Fruit fly (Drosophila melanogaster): Measurements from ENCODE around the gene ouib.
A peak's percentile ranks its signal among the peaks of the same experiment; 100 is the strongest.

The ouib gene

dm6 chr3R:8686446-8686845, 38.8 kb upstream of the ouib start:
- TF ChIP-seq rn (GFP tag; IDR thresholded peaks at IDR 0.05) (no peak), CG10348 (GFP tag; IDR thresholded peaks at IDR 0.05) (no peak), CG9948 (tag; optimal IDR thresholded peaks at IDR 0.05) (no peak), gl (tag; optimal IDR thresholded peaks at IDR 0.05) (no peak), Ets98B (GFP tag; IDR thresholded peaks at IDR 0.05) (no peak), Pif1A (GFP tag; optimal IDR thresholded peaks at IDR 0.05) (no peak), CG34367 (tag; optimal IDR thresholded peaks at IDR 0.05) (no peak), CG8159 (tag; optimal IDR thresholded peaks at IDR 0.05) (no peak), CG4496 (GFP tag; IDR thresholded peaks at IDR 0.05) (no peak), EcR (GFP tag; optimal IDR thresholded peaks at IDR 0.05) (no peak), Snoo (tag; optimal IDR thresholded peaks at IDR 0.05) (no peak)

- TF ChIP-seq Pif1B (GFP tag; optimal IDR thresholded peaks at IDR 0.05), result peak; percentile 87
- TF ChIP-seq Ets98B (GFP tag; IDR thresholded peaks at IDR 0.05), result peak; percentile 96
- TF ChIP-seq CG8301 (tag; optimal IDR thresholded peaks at IDR 0.05), result no peak
- peak; percentile 94 for TF ChIP-seq fd96Ca (GFP tag; IDR thresholded peaks at IDR 0.05)
- TF ChIP-seq D1 (tag; optimal IDR thresholded peaks at IDR 0.05), result no peak
- TF ChIP-seq rn (GFP tag; IDR thresholded peaks at IDR 0.05), result peak; percentile 84
- TF ChIP-seq EcR (GFP tag; optimal IDR thresholded peaks at IDR 0.05), result no peak
- TF ChIP-seq CG14655 (GFP tag; optimal IDR thresholded peaks at IDR 0.05), result peak; percentile 83
- no peak for TF ChIP-seq Snoo (tag; optimal IDR thresholded peaks at IDR 0.05)
- peak; percentile 99 for TF ChIP-seq CG12605 (GFP tag; IDR thresholded peaks at IDR 0.05)
- TF ChIP-seq CG34367 (tag; optimal IDR thresholded peaks at IDR 0.05), result peak; percentile 84
- TF ChIP-seq CG4496 (GFP tag; IDR thresholded peaks at IDR 0.05), result peak; percentile 99; the same call in 2 of the 3 replicates
- TF ChIP-seq CG17806 (tag; optimal IDR thresholded peaks at IDR 0.05), result no peak
- TF ChIP-seq CG32121 (GFP tag; IDR thresholded peaks at IDR 0.05), result peak; percentile 94; the same call in 1 of the 2 replicates
- peak; percentile 86 for TF ChIP-seq CG13204 (GFP tag; optimal IDR thresholded peaks at IDR 0.05)
- peak; percentile 79 for TF ChIP-seq CG15710 (tag; optimal IDR thresholded peaks at IDR 0.05)
- TF ChIP-seq Pif1A (GFP tag; optimal IDR thresholded peaks at IDR 0.05), result peak; percentile 92
- no peak for TF ChIP-seq CG9948 (tag; optimal IDR thresholded peaks at IDR 0.05)
- TF ChIP-seq CG10348 (GFP tag; IDR thresholded peaks at IDR 0.05), result no peak
- peak; percentile 85 for TF ChIP-seq CG8159 (tag; optimal IDR thresholded peaks at IDR 0.05)
- TF ChIP-seq gl (tag; optimal IDR thresholded peaks at IDR 0.05), result peak; percentile 94
Measured at dm6 chr3R:8694110-8694826, 31.0 kb upstream of the ouib start.

- TF ChIP-seq CG8159 (tag; optimal IDR thresholded peaks at IDR 0.05), result no peak
- no peak for TF ChIP-seq CG10348 (GFP tag; IDR thresholded peaks at IDR 0.05)
- no peak for TF ChIP-seq CG14655 (GFP tag; optimal IDR thresholded peaks at IDR 0.05)
- no peak for TF ChIP-seq fd96Ca (GFP tag; IDR thresholded peaks at IDR 0.05)
- no peak; the same call in 1 of the 2 replicates for TF ChIP-seq CG12605 (GFP tag; IDR thresholded peaks at IDR 0.05)
- TF ChIP-seq CG15710 (tag; optimal IDR thresholded peaks at IDR 0.05), result no peak
- TF ChIP-seq D1 (tag; optimal IDR thresholded peaks at IDR 0.05), result no peak
- no peak for TF ChIP-seq CG9948 (tag; optimal IDR thresholded peaks at IDR 0.05)
- TF ChIP-seq EcR (GFP tag; optimal IDR thresholded peaks at IDR 0.05), result no peak
Measured at dm6 chr3R:8697772-8698259, 27.5 kb upstream of the ouib start, which contains the start of gene hb. hb (minus strand) TSS chr3R:8697822.

dm6 chr3R:8699230-8699629, 26.0 kb upstream of the ouib start:
- TF ChIP-seq CG17806 (tag; optimal IDR thresholded peaks at IDR 0.05) (no peak), CG32121 (GFP tag; IDR thresholded peaks at IDR 0.05) (no peak), CG9948 (tag; optimal IDR thresholded peaks at IDR 0.05) (no peak), CG4496 (GFP tag; IDR thresholded peaks at IDR 0.05) (no peak), CG12605 (GFP tag; IDR thresholded peaks at IDR 0.05) (no peak)

dm6 chr3R:8700660-8701059, 24.6 kb upstream of the ouib start:
- no peak for TF ChIP-seq CG14655 (GFP tag; optimal IDR thresholded peaks at IDR 0.05)
- no peak for TF ChIP-seq D1 (tag; optimal IDR thresholded peaks at IDR 0.05)
- TF ChIP-seq CG10348 (GFP tag; IDR thresholded peaks at IDR 0.05), result no peak
- TF ChIP-seq CG8301 (tag; optimal IDR thresholded peaks at IDR 0.05), result no peak
- no peak for TF ChIP-seq Pif1A (GFP tag; optimal IDR thresholded peaks at IDR 0.05)
- TF ChIP-seq fd96Ca (GFP tag; IDR thresholded peaks at IDR 0.05), result no peak
- no peak for TF ChIP-seq EcR (GFP tag; optimal IDR thresholded peaks at IDR 0.05)
- no peak for TF ChIP-seq CG15710 (tag; optimal IDR thresholded peaks at IDR 0.05)
- no peak for TF ChIP-seq CG34367 (tag; optimal IDR thresholded peaks at IDR 0.05)
- TF ChIP-seq CG4496 (GFP tag; IDR thresholded peaks at IDR 0.05), result no peak
- no peak for TF ChIP-seq Ets98B (GFP tag; IDR thresholded peaks at IDR 0.05)
- TF ChIP-seq CG12605 (GFP tag; IDR thresholded peaks at IDR 0.05), result no peak
- no peak for TF ChIP-seq CG17806 (tag; optimal IDR thresholded peaks at IDR 0.05)
- TF ChIP-seq rn (GFP tag; IDR thresholded peaks at IDR 0.05), result no peak
- TF ChIP-seq CG9948 (tag; optimal IDR thresholded peaks at IDR 0.05), result no peak
- no peak for TF ChIP-seq Snoo (tag; optimal IDR thresholded peaks at IDR 0.05)
- no peak for TF ChIP-seq gl (tag; optimal IDR thresholded peaks at IDR 0.05)
- no peak for TF ChIP-seq CG8159 (tag; optimal IDR thresholded peaks at IDR 0.05)

dm6 chr3R:8701197-8701596, 24.1 kb upstream of the ouib start:
- no peak for TF ChIP-seq CG8301 (tag; optimal IDR thresholded peaks at IDR 0.05)
- no peak for TF ChIP-seq Snoo (tag; optimal IDR thresholded peaks at IDR 0.05)
- no peak for TF ChIP-seq CG15710 (tag; optimal IDR thresholded peaks at IDR 0.05)
- TF ChIP-seq gl (tag; optimal IDR thresholded peaks at IDR 0.05), result no peak
- TF ChIP-seq Ets98B (GFP tag; IDR thresholded peaks at IDR 0.05), result no peak
- no peak for TF ChIP-seq CG9948 (tag; optimal IDR thresholded peaks at IDR 0.05)
- no peak for TF ChIP-seq CG32121 (GFP tag; IDR thresholded peaks at IDR 0.05)
- TF ChIP-seq CG4496 (GFP tag; IDR thresholded peaks at IDR 0.05), result no peak
- TF ChIP-seq D1 (tag; optimal IDR thresholded peaks at IDR 0.05), result no peak
- no peak for TF ChIP-seq CG10348 (GFP tag; IDR thresholded peaks at IDR 0.05)
- TF ChIP-seq Pif1A (GFP tag; optimal IDR thresholded peaks at IDR 0.05), result no peak
- no peak for TF ChIP-seq CG12605 (GFP tag; IDR thresholded peaks at IDR 0.05)
- no peak for TF ChIP-seq CG13204 (GFP tag; optimal IDR thresholded peaks at IDR 0.05)
- no peak for TF ChIP-seq CG17806 (tag; optimal IDR thresholded peaks at IDR 0.05)
